Fruit fly (Drosophila melanogaster) whole organism, embryonic: Measurements from ENCODE around the gene Nsf2.

Experiments
- Blimp-1 ChIP-seq: fragments of 200-800 bp; sonication (Bioruptor generic); optimal IDR thresholded peaks from 3 replicates; lab custom pipeline; 2018; ENCODE audit warnings: missing biosample characterization, missing genetic modification characterization, mild to moderate bottlenecking, moderate library complexity, missing genetic modification reagents
- CG11093 ChIP-seq: fragments of 200-800 bp; sonication (Bioruptor generic); IDR thresholded peaks from 3 replicates; pipeline ENCODE4 v1.3.6; 2022; ENCODE audit warnings: missing biosample characterization, missing genetic modification characterization
- CG12299 ChIP-seq: fragments of 200-800 bp; sonication (Bioruptor generic); optimal IDR thresholded peaks from 2 replicates; lab custom pipeline; 2018; ENCODE audit warnings: missing biosample characterization, mild to moderate bottlenecking, missing genetic modification characterization
- CG1233 ChIP-seq: fragments of 200-800 bp; sonication (Bioruptor generic); optimal IDR thresholded peaks from 4 replicates; lab custom pipeline; 2018; ENCODE audit warnings: missing biosample characterization, mild to moderate bottlenecking, missing genetic modification characterization
- CG13123 ChIP-seq: fragments of 200-800 bp; sonication (Bioruptor generic); optimal IDR thresholded peaks from 2 replicates; lab custom pipeline; 2016; ENCODE audit warnings: missing biosample characterization, missing genetic modification characterization
- CG15073 ChIP-seq: fragments of 200-800 bp; sonication (Bioruptor generic); optimal IDR thresholded peaks from 2 replicates; lab custom pipeline; 2016; ENCODE audit warnings: missing biosample characterization, missing genetic modification characterization
- CG1603 ChIP-seq: fragments of 200-800 bp; sonication (Bioruptor generic); optimal IDR thresholded peaks from 2 replicates; lab custom pipeline; 2019; ENCODE audit warnings: missing biosample characterization, mild to moderate bottlenecking, missing genetic modification characterization, moderate library complexity
- CG16813 ChIP-seq: fragments of 200-800 bp; sonication (Bioruptor generic); IDR thresholded peaks from 3 replicates; pipeline ENCODE4 v1.3.6; 2022; ENCODE audit warnings: missing biosample characterization, missing genetic modification characterization; ENCODE audit not compliant: partially characterized antibody
- CG17361 ChIP-seq: fragments of 200-800 bp; sonication (Bioruptor generic); IDR thresholded peaks from 3 replicates; pipeline ENCODE4 v1.3.6; 2022; ENCODE audit warnings: missing biosample characterization, missing genetic modification characterization
- CG17612 ChIP-seq: fragments of 200-800 bp; sonication (Bioruptor generic); IDR thresholded peaks from 2 replicates; pipeline ENCODE4 v1.3.6; 2022; ENCODE audit warnings: missing biosample characterization, missing genetic modification characterization
- CG1832 ChIP-seq: fragments of 200-800 bp; sonication (Bioruptor generic); optimal IDR thresholded peaks from 2 replicates; lab custom pipeline; 2017; ENCODE audit warnings: missing biosample characterization, mild to moderate bottlenecking, missing genetic modification characterization, inconsistent platforms
- CG2120 ChIP-seq: fragments of 200-800 bp; sonication (Bioruptor generic); optimal IDR thresholded peaks from 3 replicates; lab custom pipeline; 2016; ENCODE audit warnings: missing biosample characterization, missing genetic modification characterization
- CG2202 ChIP-seq: fragments of 200-800 bp; sonication (Bioruptor generic); optimal IDR thresholded peaks from 2 replicates; lab custom pipeline; 2018; ENCODE audit warnings: missing biosample characterization, mild to moderate bottlenecking, missing genetic modification characterization
- CG2678 ChIP-seq: fragments of 200-800 bp; sonication (Bioruptor generic); optimal IDR thresholded peaks from 3 replicates; lab custom pipeline; 2019; ENCODE audit warnings: missing biosample characterization, mild to moderate bottlenecking, missing genetic modification characterization, moderate library complexity
- CG32532 ChIP-seq: fragments of 200-800 bp; sonication (Bioruptor generic); IDR thresholded peaks from 2 replicates; pipeline ENCODE4 v1.3.6; 2022; ENCODE audit warnings: missing biosample characterization, missing genetic modification characterization
- CG34376 ChIP-seq: fragments of 200-800 bp; sonication (Bioruptor generic); optimal IDR thresholded peaks from 2 replicates; lab custom pipeline; 2018; ENCODE audit warnings: missing biosample characterization, mild to moderate bottlenecking, missing genetic modification characterization
- CG4707 ChIP-seq: fragments of 200-800 bp; sonication (Bioruptor generic); optimal IDR thresholded peaks from 2 replicates; lab custom pipeline; 2018; ENCODE audit warnings: missing biosample characterization, mild to moderate bottlenecking, missing genetic modification characterization, moderate library complexity
- CG6254 ChIP-seq: fragments of 200-800 bp; sonication (Bioruptor generic); optimal IDR thresholded peaks from 3 replicates; lab custom pipeline; 2017; ENCODE audit warnings: mild to moderate bottlenecking, missing biosample characterization, missing genetic modification reagents, missing genetic modification characterization
- CG7357 ChIP-seq: fragments of 200-800 bp; sonication (Bioruptor generic); IDR thresholded peaks from 3 replicates; pipeline ENCODE4 v1.3.6; 2022; ENCODE audit warnings: missing biosample characterization, missing genetic modification characterization
- CG7928 ChIP-seq: fragments of 200-800 bp; sonication (Bioruptor generic); optimal IDR thresholded peaks from 2 replicates; lab custom pipeline; 2017; ENCODE audit warnings: missing biosample characterization, mild to moderate bottlenecking, missing genetic modification characterization
- CG8765 ChIP-seq: fragments of 200-800 bp; sonication (Bioruptor generic); IDR thresholded peaks from 2 replicates; pipeline ENCODE4 v1.3.6; 2022; ENCODE audit warnings: missing biosample characterization, missing genetic modification characterization
- CG8924 ChIP-seq: fragments of 200-800 bp; optimal IDR thresholded peaks from 3 replicates; lab custom pipeline; 2019; ENCODE audit warnings: missing biosample characterization, mild to moderate bottlenecking, missing genetic modification characterization, moderate library complexity
- CG8944 ChIP-seq: fragments of 200-800 bp; sonication (Bioruptor generic); optimal IDR thresholded peaks from 3 replicates; lab custom pipeline; 2016; ENCODE audit warnings: missing biosample characterization, missing genetic modification characterization
- Camta ChIP-seq: fragments of 200-800 bp; sonication (Bioruptor generic); optimal IDR thresholded peaks from 2 replicates; lab custom pipeline; 2016; ENCODE audit warnings: missing biosample characterization, missing genetic modification characterization
- HLH54F ChIP-seq: fragments of 200-800 bp; sonication (Bioruptor generic); optimal IDR thresholded peaks from 3 replicates; lab custom pipeline; 2016; ENCODE audit warnings: missing biosample characterization, missing genetic modification characterization
- HLHmδ ChIP-seq: fragments of 200-800 bp; sonication (Bioruptor generic); optimal IDR thresholded peaks from 2 replicates; lab custom pipeline; 2018; ENCODE audit warnings: missing biosample characterization, mild to moderate bottlenecking, missing genetic modification characterization, moderate library complexity
- Hey ChIP-seq: fragments of 200-800 bp; sonication (Bioruptor generic); optimal IDR thresholded peaks from 3 replicates; lab custom pipeline; 2018; ENCODE audit warnings: missing biosample characterization, mild to moderate bottlenecking, missing genetic modification characterization
- Xrp1 ChIP-seq: fragments of 200-800 bp; sonication (Bioruptor generic); IDR thresholded peaks from 2 replicates; pipeline ENCODE4 v1.3.6; 2022; ENCODE audit warnings: missing biosample characterization, missing genetic modification characterization
- YL-1 ChIP-seq: fragments of 200-800 bp; sonication (Bioruptor generic); optimal IDR thresholded peaks from 3 replicates; lab custom pipeline; 2017; ENCODE audit warnings: missing biosample characterization, mild to moderate bottlenecking, missing genetic modification characterization
- ab ChIP-seq: fragments of 200-800 bp; sonication (Bioruptor generic); optimal IDR thresholded peaks from 2 replicates; lab custom pipeline; 2016; ENCODE audit warnings: missing biosample characterization, missing genetic modification characterization
- abd-A ChIP-seq: fragments of 200-800 bp; sonication (Bioruptor generic); optimal IDR thresholded peaks from 3 replicates; lab custom pipeline; 2019; ENCODE audit warnings: missing biosample characterization, mild to moderate bottlenecking, missing genetic modification characterization, moderate library complexity
- al ChIP-seq: fragments of 200-800 bp; sonication (Bioruptor generic); IDR thresholded peaks from 2 replicates; pipeline ENCODE4 v1.3.6; 2022; ENCODE audit warnings: missing biosample characterization, missing genetic modification characterization
- bcd ChIP-seq: fragments of 200-800 bp; sonication (Bioruptor generic); optimal IDR thresholded peaks from 2 replicates; lab custom pipeline; 2017; ENCODE audit warnings: missing biosample characterization, mild to moderate bottlenecking, missing genetic modification characterization
- bsh ChIP-seq, 2 experiments: fragments of 200-800 bp; sonication (Bioruptor generic); optimal IDR thresholded peaks; 2 replicates each; lab custom pipeline; 2017 to 2018; ENCODE audit warnings: mild to moderate bottlenecking in 2 of 2, missing biosample characterization in 2 of 2, missing genetic modification characterization in 2 of 2, moderate library complexity in 1 of 2
- btn ChIP-seq: fragments of 200-800 bp; sonication (Bioruptor generic); optimal IDR thresholded peaks from 2 replicates; lab custom pipeline; 2016; ENCODE audit warnings: missing biosample characterization, missing genetic modification characterization
- chn ChIP-seq: fragments of 200-800 bp; sonication (Bioruptor generic); optimal IDR thresholded peaks from 2 replicates; lab custom pipeline; 2016; ENCODE audit warnings: missing biosample characterization, missing genetic modification characterization
- dmrt11E ChIP-seq: fragments of 200-800 bp; sonication (Bioruptor generic); optimal IDR thresholded peaks from 3 replicates; lab custom pipeline; 2018; ENCODE audit warnings: missing biosample characterization, mild to moderate bottlenecking, missing genetic modification characterization, moderate library complexity
- eyg ChIP-seq: fragments of 200-800 bp; sonication (Bioruptor generic); optimal IDR thresholded peaks from 3 replicates; lab custom pipeline; 2016; ENCODE audit warnings: missing biosample characterization, missing genetic modification characterization
- grn ChIP-seq: fragments of 200-800 bp; sonication (Bioruptor generic); optimal IDR thresholded peaks from 3 replicates; lab custom pipeline; 2017; ENCODE audit warnings: missing biosample characterization, missing genetic modification characterization
- lmd ChIP-seq: fragments of 200-800 bp; sonication (Bioruptor generic); IDR thresholded peaks from 2 replicates; pipeline ENCODE4 v1.3.6; 2022; ENCODE audit warnings: missing biosample characterization, missing genetic modification characterization
- lov ChIP-seq, 2 experiments: fragments of 200-800 bp in 1 of 2; fragments of >200 bp in 1 of 2; sonication (Bioruptor generic) in 1 of 2; IDR thresholded peaks in 1 of 2; optimal IDR thresholded peaks in 1 of 2; 2 replicates in 1 of 2; 3 replicates in 1 of 2; pipeline versions ENCODE4 v1.3.6 to Lab custom; 2017 to 2022; ENCODE audit warnings: missing biosample characterization in 1 of 2, missing genetic modification characterization in 1 of 2
- p53 ChIP-seq: fragments of 200-800 bp; sonication (Bioruptor generic); optimal IDR thresholded peaks from 2 replicates; lab custom pipeline; 2016; ENCODE audit warnings: missing biosample characterization, missing genetic modification characterization
- pzg ChIP-seq: fragments of 200-800 bp; sonication (Bioruptor generic); optimal IDR thresholded peaks from 3 replicates; lab custom pipeline; 2018; ENCODE audit warnings: missing biosample characterization, mild to moderate bottlenecking, missing genetic modification characterization, moderate library complexity
- sens-2 ChIP-seq: fragments of 200-800 bp; sonication (Bioruptor generic); IDR thresholded peaks from 2 replicates; pipeline ENCODE4 v1.3.6; 2022; ENCODE audit warnings: missing biosample characterization, missing genetic modification characterization
- sna ChIP-seq: fragments of 200-800 bp; sonication (Bioruptor generic); IDR thresholded peaks from 2 replicates; pipeline ENCODE4 v1.3.6; 2022; ENCODE audit warnings: missing biosample characterization, missing genetic modification characterization; ENCODE audit not compliant: partially characterized antibody
- sug ChIP-seq: fragments of 200-800 bp; optimal IDR thresholded peaks from 2 replicates; lab custom pipeline; 2019; ENCODE audit warnings: missing biosample characterization, mild to moderate bottlenecking, missing genetic modification characterization, moderate library complexity
- trh ChIP-seq: fragments of 200-800 bp; sonication (Bioruptor generic); optimal IDR thresholded peaks from 2 replicates; lab custom pipeline; 2016; ENCODE audit warnings: missing biosample characterization, missing genetic modification characterization
- ttk ChIP-seq: fragments of 200-800 bp; sonication (Bioruptor generic); IDR thresholded peaks from 2 replicates; pipeline ENCODE4 v2.1.2; 2022; ENCODE audit warnings: missing biosample characterization, missing genetic modification characterization
- wor ChIP-seq: fragments of 200-800 bp; sonication (Bioruptor generic); IDR thresholded peaks from 2 replicates; pipeline ENCODE4 v1.3.6; 2022; ENCODE audit warnings: missing biosample characterization, missing genetic modification characterization

Gene Nsf2

dm6 chr3R:13793105-13793978, 44.4 kb downstream of the Nsf2 start (continued):
- TF ChIP-seq lov (optimal IDR thresholded peaks at IDR 0.05; lab: Kevin White, UChicago) (no peak), lov (GFP tag; IDR thresholded peaks at IDR 0.05; lab: Robert Waterston, UW) (no peak), Hey (tag; lab: Kevin White, UChicago) (no peak), grn (GFP tag; lab: Kevin White, UChicago) (no peak), CG7928 (no peak), CG7357 (GFP tag; lab: Robert Waterston, UW) (no peak), CG17612 (no peak), Camta (peak; percentile 15), CG4707 (GFP tag; lab: Kevin White, UChicago) (no peak), HLHmδ (GFP tag; lab: Kevin White, UChicago) (peak; percentile 36), CG32532 (no peak), YL-1 (no peak), sna (GFP tag; lab: Robert Waterston, UW) (no peak), CG16813 (GFP tag; lab: Robert Waterston, UW) (no peak), CG8924 (tag; lab: Kevin White, UChicago) (peak; percentile 17), btn (no peak), dmrt11E (tag; lab: Kevin White, UChicago) (peak; percentile 27), p53 (GFP tag; lab: Kevin White, UChicago) (no peak), CG11093 (GFP tag; lab: Robert Waterston, UW) (no peak), sug (tag; lab: Kevin White, UChicago) (no peak), sens-2 (GFP tag; lab: Robert Waterston, UW) (no peak), bcd (GFP tag; lab: Kevin White, UChicago) (no peak), chn (GFP tag; lab: Kevin White, UChicago) (no peak), CG17361 (GFP tag; lab: Robert Waterston, UW) (no peak; the same call in 2 of the 3 replicates), al (GFP tag; lab: Robert Waterston, UW) (no peak), abd-A (tag; lab: Kevin White, UChicago) (no peak), CG8944 (GFP tag; lab: Kevin White, UChicago) (no peak), CG15073 (GFP tag; lab: Kevin White, UChicago) (no peak), CG1233 (GFP tag; lab: Kevin White, UChicago) (no peak), CG2202 (tag; lab: Kevin White, UChicago) (peak; percentile 10), CG1603 (tag; lab: Kevin White, UChicago) (peak; percentile 66), Blimp-1 (peak; percentile 64), CG12299 (no peak), CG13123 (GFP tag; lab: Kevin White, UChicago) (no peak), ttk (GFP tag; lab: Robert Waterston, UW) (peak; percentile 52; the same call in 1 of the 2 replicates), lmd (GFP tag; lab: Robert Waterston, UW) (peak; percentile 35; the same call in 1 of the 2 replicates), CG34376 (GFP tag; lab: Kevin White, UChicago) (no peak), HLH54F (GFP tag; lab: Kevin White, UChicago) (no peak), eyg (GFP tag; lab: Kevin White, UChicago) (no peak), pzg (no peak), CG6254 (GFP tag; lab: Kevin White, UChicago) (peak; percentile 10), trh (no peak), wor (no peak), CG8765 (GFP tag; lab: Robert Waterston, UW) (no peak), Xrp1 (GFP tag; lab: Robert Waterston, UW) (peak; percentile 69), bsh (GFP tag; optimal IDR thresholded peaks at IDR 0.05; lab: Kevin White, UChicago) (peak in 1 of 2 experiments; percentile 86), CG2120 (no peak), ab (no peak), CG2678 (tag; lab: Kevin White, UChicago) (peak; percentile 57), CG1832 (no peak)
